Fruit fly (Drosophila melanogaster): ENCODE results near the gene RpL36A.
A peak's percentile ranks its signal among the peaks of the same experiment; 100 is the strongest.

The RpL36A gene

DNA sequence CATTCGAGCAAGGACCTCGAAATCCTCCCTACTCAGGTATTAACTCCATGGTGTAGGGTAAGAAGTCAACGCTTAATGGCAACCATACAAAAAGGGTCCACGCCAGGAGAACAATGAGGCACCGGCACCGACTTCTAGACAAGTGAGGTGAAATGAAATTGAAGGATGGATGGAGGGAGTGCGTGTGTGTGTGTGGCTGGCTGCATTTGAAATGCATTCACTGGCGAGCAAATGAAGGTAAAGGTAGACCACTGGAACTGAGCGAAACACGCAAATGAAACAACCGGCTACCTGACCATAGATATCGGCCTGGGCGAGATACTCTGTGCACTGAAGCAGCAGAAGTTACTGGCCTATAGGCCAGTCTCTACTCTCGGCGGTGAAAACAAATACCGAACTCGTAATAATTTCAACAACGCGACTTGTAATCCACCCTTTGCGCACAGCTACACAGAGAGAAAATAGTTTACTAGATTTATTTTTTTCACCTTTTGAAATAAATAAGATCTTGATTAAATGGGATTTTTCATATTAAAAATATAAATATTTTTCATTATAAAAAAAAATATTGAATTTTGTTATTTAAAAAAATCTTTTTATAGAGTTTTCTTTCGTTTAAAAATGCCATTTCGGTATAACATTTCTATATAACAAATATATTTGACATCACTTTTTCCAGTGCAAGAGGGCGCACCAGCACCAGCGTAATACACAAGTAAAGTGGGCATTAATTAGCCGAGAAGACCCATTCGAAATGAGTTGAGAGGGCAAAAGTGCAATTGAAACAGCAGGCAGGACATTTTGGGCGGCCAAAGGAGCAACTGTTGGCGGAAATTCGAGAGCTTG is 39.2 kb upstream of the RpL36A start (continued):
- TF ChIP-seq Hr3 (GFP tag; optimal IDR thresholded peaks at IDR 0.05): peak; percentile 86
- peak; percentile 55; the same call in 1 of the 2 replicates for TF ChIP-seq ham (GFP tag; IDR thresholded peaks at IDR 0.05)
- TF ChIP-seq Xbp1 (GFP tag; optimal IDR thresholded peaks at IDR 0.05): peak; percentile 78
- TF ChIP-seq stc (GFP tag; IDR thresholded peaks at IDR 0.05): peak; percentile 31; the same call in 1 of the 2 replicates
- no peak for TF ChIP-seq CG16813 (GFP tag; IDR thresholded peaks at IDR 0.05; ENCODE audit: partially characterized antibody)
- TF ChIP-seq yki (optimal IDR thresholded peaks at IDR 0.05): no peak
- peak; percentile 84 for TF ChIP-seq sob (GFP tag; IDR thresholded peaks at IDR 0.05)
- TF ChIP-seq CG32767 (GFP tag; IDR thresholded peaks at IDR 0.05): peak; percentile 92
- TF ChIP-seq CG2120 (GFP tag; optimal IDR thresholded peaks at IDR 0.05): peak; percentile 69
- TF ChIP-seq CG18262 (tag; optimal IDR thresholded peaks at IDR 0.05): peak; percentile 91
- no peak for TF ChIP-seq CG4854 (GFP tag; optimal IDR thresholded peaks at IDR 0.05)
- peak; percentile 49 for TF ChIP-seq Nf-YC (tag; optimal IDR thresholded peaks at IDR 0.05)
- peak; percentile 72 for TF ChIP-seq fd3F (GFP tag; optimal IDR thresholded peaks at IDR 0.05)
- peak; percentile 84 for TF ChIP-seq slbo (GFP tag; IDR thresholded peaks at IDR 0.05)
- peak; percentile 89; the same call in 2 of the 3 replicates for TF ChIP-seq so (GFP tag; IDR thresholded peaks at IDR 0.05)
- no peak for TF ChIP-seq CG3838 (GFP tag; optimal IDR thresholded peaks at IDR 0.05)
- peak; percentile 44 for TF ChIP-seq HLH54F (GFP tag; optimal IDR thresholded peaks at IDR 0.05)
- TF ChIP-seq Fer3 (tag; optimal IDR thresholded peaks at IDR 0.05): peak; percentile 21
- peak; percentile 61; the same call in 1 of the 3 replicates for TF ChIP-seq Optix (GFP tag; IDR thresholded peaks at IDR 0.05)
- TF ChIP-seq CG30431 (GFP tag; optimal IDR thresholded peaks at IDR 0.05): peak; percentile 81
- peak; percentile 22 for TF ChIP-seq slp2 (GFP tag; optimal IDR thresholded peaks at IDR 0.05)
- TF ChIP-seq CG14441 (GFP tag; IDR thresholded peaks at IDR 0.05): no peak
- TF ChIP-seq CHES-1-like (GFP tag; optimal IDR thresholded peaks at IDR 0.05): peak; percentile 22
- TF ChIP-seq aop (GFP tag; IDR thresholded peaks at IDR 0.05): no peak
- no peak for TF ChIP-seq wek (GFP tag; optimal IDR thresholded peaks at IDR 0.05)
- no peak for TF ChIP-seq Dll (GFP tag; IDR thresholded peaks at IDR 0.05; ENCODE audit: partially characterized antibody)
- no peak for TF ChIP-seq CG1792 (GFP tag; optimal IDR thresholded peaks at IDR 0.05)
- peak; percentile 86 for TF ChIP-seq ttk (GFP tag; IDR thresholded peaks at IDR 0.05)
- no peak for TF ChIP-seq pb (GFP tag; optimal IDR thresholded peaks at IDR 0.05)
- TF ChIP-seq Pdp1 (GFP tag; optimal IDR thresholded peaks at IDR 0.05): peak in 1 of 2 experiments; percentile 34
- TF ChIP-seq CG12155 (GFP tag; optimal IDR thresholded peaks at IDR 0.05): peak; percentile 68
- TF ChIP-seq Atf6 (GFP tag; IDR thresholded peaks at IDR 0.05): peak; percentile 55; the same call in 1 of the 2 replicates
- peak; percentile 86 for TF ChIP-seq Ssrp (tag; optimal IDR thresholded peaks at IDR 0.05)
- no peak for TF ChIP-seq sd (tag; optimal IDR thresholded peaks at IDR 0.05)
- TF ChIP-seq fd64A (GFP tag; optimal IDR thresholded peaks at IDR 0.05): no peak
- peak; percentile 80 for TF ChIP-seq unpg (GFP tag; optimal IDR thresholded peaks at IDR 0.05)
- TF ChIP-seq zen (tag; optimal IDR thresholded peaks at IDR 0.05): peak; percentile 66
- TF ChIP-seq CG15479 (GFP tag; optimal IDR thresholded peaks at IDR 0.05): peak; percentile 97
- TF ChIP-seq Hand (GFP tag; optimal IDR thresholded peaks at IDR 0.05): peak; percentile 63
- peak; percentile 54 for TF ChIP-seq NfI (GFP tag; optimal IDR thresholded peaks at IDR 0.05)
- TF ChIP-seq E2f2 (GFP tag; IDR thresholded peaks at IDR 0.05): peak; percentile 71
- no peak for TF ChIP-seq B-H2 (GFP tag; optimal IDR thresholded peaks at IDR 0.05)
- no peak for TF ChIP-seq NC2α (GFP tag; optimal IDR thresholded peaks at IDR 0.05)
- TF ChIP-seq danr (GFP tag; IDR thresholded peaks at IDR 0.05): no peak; the same call in none of the 2 replicates
- TF ChIP-seq Hsf (GFP tag; optimal IDR thresholded peaks at IDR 0.05): peak; percentile 61
- peak; percentile 33 for TF ChIP-seq pnt (GFP tag; optimal IDR thresholded peaks at IDR 0.05)
- TF ChIP-seq Bteb2 (GFP tag; optimal IDR thresholded peaks at IDR 0.05): peak; percentile 46
- TF ChIP-seq kni (GFP tag; optimal IDR thresholded peaks at IDR 0.05): peak; percentile 55
- peak; percentile 62 for TF ChIP-seq CG12942 (GFP tag; optimal IDR thresholded peaks at IDR 0.05)
